Worm (Caenorhabditis elegans): ENCODE results near the gene lec-2.
A peak's percentile ranks its signal among the peaks of the same experiment; 100 is the strongest.

Gene lec-2

DNA sequence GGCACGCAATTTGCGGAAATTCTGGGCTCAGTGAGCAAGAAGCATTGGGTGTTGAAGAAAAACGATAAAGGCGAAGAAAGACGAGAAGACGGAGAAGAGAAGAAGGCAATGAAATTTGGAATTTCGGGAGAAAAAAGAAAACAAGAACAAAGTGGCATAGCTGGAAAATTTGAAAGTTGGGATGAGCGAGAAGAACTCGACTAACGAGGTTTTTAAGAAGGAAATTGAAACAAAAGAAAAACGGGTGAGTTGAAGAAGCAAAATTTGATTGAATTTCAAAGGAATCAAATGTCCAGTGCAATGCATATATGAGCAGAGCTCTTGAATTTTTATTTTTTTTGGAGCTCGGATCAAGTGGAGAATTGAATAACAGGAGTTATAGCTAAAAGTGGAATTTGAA lies 5.8 kb upstream of the lec-2 start:
- TF ChIP-seq aly-2 (tag; optimal IDR thresholded peaks at IDR 0.05) = no peak
- TF ChIP-seq nhr-23 (tag; optimal IDR thresholded peaks at IDR 0.05) = no peak
- no peak for TF ChIP-seq blmp-1 (tag; optimal IDR thresholded peaks at IDR 0.05; ENCODE audit: insufficient read depth)
- no peak for TF ChIP-seq unc-62 (GFP tag; optimal IDR thresholded peaks at IDR 0.05)
- no peak for TF ChIP-seq nhr-21 (tag; optimal IDR thresholded peaks at IDR 0.05)
- TF ChIP-seq egl-27 (tag; optimal IDR thresholded peaks at IDR 0.05) = no peak
- no peak for TF ChIP-seq sem-4 (tag; optimal IDR thresholded peaks at IDR 0.05)
- no peak for TF ChIP-seq ztf-1 (GFP tag; conservative IDR thresholded peaks at IDR 0.05)
- TF ChIP-seq nhr-12 (tag; optimal IDR thresholded peaks at IDR 0.05) = no peak

DNA sequence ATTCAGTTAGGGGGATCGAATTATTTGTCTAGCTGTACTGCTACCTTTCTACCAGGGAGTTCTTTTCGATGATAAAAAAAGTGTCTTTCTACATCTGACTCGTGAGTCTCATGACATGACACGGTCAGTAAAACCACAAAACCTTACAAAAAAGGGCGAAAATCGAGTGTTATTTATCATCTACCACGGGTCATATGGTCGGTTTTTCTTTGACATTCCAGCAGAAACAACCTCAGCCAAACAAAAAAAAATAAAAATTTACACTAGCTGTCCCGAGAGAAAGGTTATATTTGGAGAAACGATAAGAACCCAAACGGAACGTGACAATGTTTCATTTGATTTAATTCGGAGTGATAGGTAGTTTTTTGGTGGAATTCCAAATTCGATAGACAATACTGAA lies 3.7 kb upstream of the lec-2 start:
- no peak for TF ChIP-seq nhr-6 (tag; optimal IDR thresholded peaks at IDR 0.05)
- TF ChIP-seq gmeb-1 (tag; optimal IDR thresholded peaks at IDR 0.05) = peak; percentile 30
- TF ChIP-seq nhr-23 (tag; optimal IDR thresholded peaks at IDR 0.05) = no peak
- TF ChIP-seq R02D3.7 (tag; optimal IDR thresholded peaks at IDR 0.05) = no peak
- no peak for TF ChIP-seq ztf-4 (tag; optimal IDR thresholded peaks at IDR 0.05)
- no peak for TF ChIP-seq mdl-1 (tag; optimal IDR thresholded peaks at IDR 0.05)
- TF ChIP-seq nhr-25 (tag; optimal IDR thresholded peaks at IDR 0.05) = peak; percentile 59

DNA sequence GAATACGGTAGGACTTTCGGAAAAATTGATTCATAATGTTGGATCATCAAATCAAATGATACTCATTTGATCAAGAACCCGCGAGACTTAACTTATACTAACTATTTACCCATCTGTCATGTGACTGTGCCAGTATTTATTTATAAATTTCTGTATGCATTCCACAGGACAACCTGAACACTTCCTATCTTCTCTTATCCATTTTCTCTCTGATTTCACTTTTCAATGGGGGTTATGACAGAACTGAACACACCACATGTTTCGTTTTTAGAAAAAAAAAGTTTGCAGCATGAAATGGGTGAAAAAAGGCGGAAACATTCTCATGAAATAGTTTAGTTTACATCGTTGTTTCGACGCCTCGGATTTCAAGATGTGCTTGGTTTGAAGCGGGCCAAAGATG lies 1.5 kb upstream of the lec-2 start:
- TF ChIP-seq nhr-129 (tag; optimal IDR thresholded peaks at IDR 0.05) (no peak), nhr-23 (tag; optimal IDR thresholded peaks at IDR 0.05) (no peak), nhr-6 (tag; optimal IDR thresholded peaks at IDR 0.05) (no peak), R02D3.7 (tag; optimal IDR thresholded peaks at IDR 0.05) (no peak), aly-2 (tag; optimal IDR thresholded peaks at IDR 0.05) (no peak), egl-27 (tag; optimal IDR thresholded peaks at IDR 0.05) (no peak), F13H6.1 (tag; optimal IDR thresholded peaks at IDR 0.05) (no peak), nhr-10 (tag; optimal IDR thresholded peaks at IDR 0.05) (no peak), blmp-1 (tag; optimal IDR thresholded peaks at IDR 0.05; ENCODE audit: insufficient read depth) (no peak), unc-62 (GFP tag; optimal IDR thresholded peaks at IDR 0.05) (no peak), ztf-11 (tag; optimal IDR thresholded peaks at IDR 0.05) (no peak), nhr-25 (tag; optimal IDR thresholded peaks at IDR 0.05) (no peak), mab-5 (tag; optimal IDR thresholded peaks at IDR 0.05) (no peak), sma-9 (GFP tag; optimal IDR thresholded peaks at IDR 0.05) (no peak), sma-9 (tag; optimal IDR thresholded peaks at IDR 0.05) (no peak), dmd-4 (tag; optimal IDR thresholded peaks at IDR 0.05) (no peak)

DNA sequence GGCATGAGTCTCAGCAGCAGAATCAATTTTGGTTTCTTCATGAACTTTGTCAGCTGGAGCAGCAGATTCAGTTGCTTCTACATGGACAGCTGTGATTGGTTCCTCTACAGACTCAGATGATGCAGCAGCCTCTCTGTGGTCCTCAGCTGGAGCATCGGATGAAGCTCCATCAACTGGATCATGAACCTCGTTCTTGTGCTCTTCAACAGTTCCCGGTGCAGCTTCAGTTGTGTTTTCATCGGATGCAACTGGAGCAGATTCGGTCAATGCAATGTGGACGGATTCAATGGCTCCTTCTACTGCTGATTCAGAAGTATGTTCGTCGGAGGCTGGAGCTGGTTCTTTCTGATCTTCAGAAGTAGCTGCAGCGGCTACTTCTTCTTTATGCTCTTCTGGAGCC lies 1.6 kb downstream of the lec-2 start:
- TF ChIP-seq nhr-23 (tag; optimal IDR thresholded peaks at IDR 0.05) = no peak
- TF ChIP-seq mab-5 (tag; optimal IDR thresholded peaks at IDR 0.05) = no peak
- TF ChIP-seq fos-1 (tag; optimal IDR thresholded peaks at IDR 0.05) = no peak
- no peak for TF ChIP-seq nhr-77 (tag; optimal IDR thresholded peaks at IDR 0.05)
- TF ChIP-seq skn-1 (tag; optimal IDR thresholded peaks at IDR 0.05) = no peak
- no peak for TF ChIP-seq egl-27 (tag; optimal IDR thresholded peaks at IDR 0.05)
- TF ChIP-seq crh-2 (tag; optimal IDR thresholded peaks at IDR 0.05) = no peak
- no peak for TF ChIP-seq unc-39 (tag; optimal IDR thresholded peaks at IDR 0.05)
- no peak for TF ChIP-seq ZK546.5 (tag; optimal IDR thresholded peaks at IDR 0.05)
- no peak for TF ChIP-seq sma-3 (GFP tag; optimal IDR thresholded peaks at IDR 0.05)

DNA sequence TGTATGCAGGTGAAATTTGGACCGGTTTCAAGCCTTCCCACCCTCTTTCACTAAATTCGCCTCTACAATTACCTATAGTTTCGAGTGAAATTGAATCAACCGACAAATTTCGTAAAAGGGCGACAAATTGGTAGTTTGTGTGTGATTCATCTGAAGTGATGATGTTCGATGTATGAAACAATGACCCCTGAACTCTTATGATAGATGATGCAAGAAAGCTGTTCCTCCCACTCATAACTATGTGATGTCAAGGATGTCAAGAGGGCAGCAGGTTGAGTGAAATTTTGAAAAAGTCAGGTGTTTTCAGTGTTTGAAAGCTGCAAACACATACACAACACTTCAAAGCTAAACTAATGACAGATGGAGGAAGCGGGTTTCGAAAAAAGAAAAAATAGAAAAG lies 3.5 kb downstream of the lec-2 start:
- TF ChIP-seq F13H6.1 (tag; optimal IDR thresholded peaks at IDR 0.05) (peak; percentile 23), sma-9 (GFP tag; optimal IDR thresholded peaks at IDR 0.05) (peak; percentile 42), sma-9 (tag; optimal IDR thresholded peaks at IDR 0.05) (no peak), fos-1 (tag; optimal IDR thresholded peaks at IDR 0.05) (no peak), nhr-129 (tag; optimal IDR thresholded peaks at IDR 0.05) (peak; percentile 82), nhr-25 (tag; optimal IDR thresholded peaks at IDR 0.05) (peak; percentile 24)

DNA sequence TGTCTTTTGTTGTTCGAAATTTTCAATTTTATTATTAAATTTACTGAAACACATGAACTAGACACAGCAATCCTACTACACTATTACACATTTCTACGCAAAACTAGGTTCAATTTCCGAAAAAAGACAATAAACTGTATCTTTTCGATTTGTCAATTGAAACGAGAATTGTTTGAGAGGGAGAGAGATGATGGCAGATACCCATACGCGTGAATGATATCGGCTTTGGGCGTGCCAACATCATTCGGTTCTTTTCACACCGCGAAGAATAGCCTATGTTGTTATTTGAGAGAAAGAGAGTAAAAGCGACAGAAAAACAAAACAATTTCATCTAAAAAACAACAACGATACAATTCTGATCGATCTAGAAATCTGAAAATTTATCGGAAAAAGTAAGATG lies 4.2 kb downstream of the lec-2 start:
- TF ChIP-seq mdl-1 (tag; optimal IDR thresholded peaks at IDR 0.05) (no peak), nhr-25 (tag; optimal IDR thresholded peaks at IDR 0.05) (peak; percentile 21), sma-3 (GFP tag; optimal IDR thresholded peaks at IDR 0.05) (peak; percentile 43), elt-1 (tag; optimal IDR thresholded peaks at IDR 0.05) (no peak), ztf-1 (GFP tag; conservative IDR thresholded peaks at IDR 0.05) (no peak)

ce11 chrII:10010914-10011313 lies 5.1 kb downstream of the lec-2 start:
- TF ChIP-seq nhr-25 (tag; optimal IDR thresholded peaks at IDR 0.05) = peak; percentile 70
- no peak for TF ChIP-seq nhr-237 (tag; optimal IDR thresholded peaks at IDR 0.05)

Measured in whole organism, L2 larva.